Worm (Caenorhabditis elegans): ENCODE results near the gene tag-275.

The tag-275 gene

DNA sequence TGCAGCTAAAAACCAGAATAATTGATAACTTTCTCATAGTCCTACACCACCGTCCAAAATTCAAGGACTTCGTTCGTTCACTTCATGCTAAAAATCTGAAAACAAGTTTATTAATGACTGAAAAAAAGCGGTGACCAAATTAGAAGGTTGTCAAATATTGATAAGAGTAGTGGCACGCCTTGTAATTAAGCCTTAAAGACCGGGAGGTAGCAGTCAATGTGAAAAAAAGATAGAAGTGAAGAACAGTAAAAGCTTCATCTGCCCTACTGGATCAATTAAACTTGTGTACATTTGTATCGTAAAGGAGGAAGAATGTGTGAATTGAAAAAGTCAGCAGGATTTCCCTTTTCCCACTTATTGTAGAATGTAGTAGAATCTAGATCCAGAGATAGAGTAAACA, at the start of gene tag-275:
Gene tag-275 (minus strand): TSS at position 101 of the 400 bp plus-strand sequence.
- TF ChIP-seq lir-3 (tag; optimal IDR thresholded peaks at IDR 0.05; ENCODE audit: poor library complexity) (no peak), ceh-82 (tag; optimal IDR thresholded peaks at IDR 0.05) (no peak), ceh-88 (GFP tag; IDR thresholded peaks at IDR 0.05) (no peak), mdl-1 (tag; optimal IDR thresholded peaks at IDR 0.05) (no peak), rnt-1 (tag; optimal IDR thresholded peaks at IDR 0.05) (no peak), pqm-1 (tag; optimal IDR thresholded peaks at IDR 0.05) (no peak), lin-35 (GFP tag; optimal IDR thresholded peaks at IDR 0.05) (no peak), fos-1 (tag; optimal IDR thresholded peaks at IDR 0.05) (no peak), ceh-8 (GFP tag; optimal IDR thresholded peaks at IDR 0.05) (no peak), sox-4 (tag; optimal IDR thresholded peaks at IDR 0.05) (no peak), nhr-85 (tag) (no peak), lsy-2 (tag; optimal IDR thresholded peaks at IDR 0.05) (no peak), lin-39 (tag; optimal IDR thresholded peaks at IDR 0.05) (no peak), efl-1 (optimal IDR thresholded peaks at IDR 0.05) (no peak), efl-1 (GFP tag; optimal IDR thresholded peaks at IDR 0.05 in 1 of 2) (no peak), unc-130 (tag; optimal IDR thresholded peaks at IDR 0.05) (no peak), snu-23 (GFP tag; optimal IDR thresholded peaks at IDR 0.05) (no peak)

DNA sequence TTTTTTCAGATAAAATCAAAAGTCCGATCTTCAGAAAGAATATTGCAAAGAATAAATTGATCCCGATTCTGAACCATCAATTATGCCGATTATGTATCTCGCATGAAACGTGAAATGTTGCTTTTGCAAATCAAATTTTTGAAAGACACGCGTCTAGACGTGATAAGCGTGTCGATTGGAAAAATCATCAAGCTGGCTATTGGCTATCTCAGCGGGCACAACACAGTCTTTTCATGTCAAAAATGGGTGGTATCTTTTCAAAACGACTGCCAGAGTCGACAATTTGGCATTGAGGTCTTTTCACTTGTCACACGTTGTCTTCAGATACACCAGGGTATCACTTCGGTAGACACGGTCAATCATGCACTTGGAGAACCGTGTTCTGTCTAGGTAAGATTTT, 46.3 kb upstream of the tag-275 start, which contains the start of gene daf-9:
Gene daf-9 (plus strand): TSS at position 301 of the 400 bp plus-strand sequence.
- TF ChIP-seq dsc-1 (tag; optimal IDR thresholded peaks at IDR 0.05) (no peak), alr-1 (tag; optimal IDR thresholded peaks at IDR 0.05; ENCODE audit: borderline replicate concordance) (no peak), lin-15B (tag; optimal IDR thresholded peaks at IDR 0.05) (no peak), sox-4 (tag; optimal IDR thresholded peaks at IDR 0.05) (no peak), lsy-2 (tag; optimal IDR thresholded peaks at IDR 0.05) (no peak), unc-98 (GFP tag; IDR thresholded peaks at IDR 0.05) (no peak), nhr-28 (tag; optimal IDR thresholded peaks at IDR 0.05) (no peak), sptf-1 (tag; optimal IDR thresholded peaks at IDR 0.05) (no peak), lin-39 (tag; optimal IDR thresholded peaks at IDR 0.05) (no peak), hlh-17 (GFP tag; optimal IDR thresholded peaks at IDR 0.05; ENCODE audit: borderline replicate concordance) (no peak), nhr-90 (tag; optimal IDR thresholded peaks at IDR 0.05; ENCODE audit: poor library complexity) (no peak), hlh-4 (tag; optimal IDR thresholded peaks at IDR 0.05) (no peak), nhr-84 (tag; optimal IDR thresholded peaks at IDR 0.05) (no peak), grh-1 (GFP tag; IDR thresholded peaks at IDR 0.05) (no peak)

DNA sequence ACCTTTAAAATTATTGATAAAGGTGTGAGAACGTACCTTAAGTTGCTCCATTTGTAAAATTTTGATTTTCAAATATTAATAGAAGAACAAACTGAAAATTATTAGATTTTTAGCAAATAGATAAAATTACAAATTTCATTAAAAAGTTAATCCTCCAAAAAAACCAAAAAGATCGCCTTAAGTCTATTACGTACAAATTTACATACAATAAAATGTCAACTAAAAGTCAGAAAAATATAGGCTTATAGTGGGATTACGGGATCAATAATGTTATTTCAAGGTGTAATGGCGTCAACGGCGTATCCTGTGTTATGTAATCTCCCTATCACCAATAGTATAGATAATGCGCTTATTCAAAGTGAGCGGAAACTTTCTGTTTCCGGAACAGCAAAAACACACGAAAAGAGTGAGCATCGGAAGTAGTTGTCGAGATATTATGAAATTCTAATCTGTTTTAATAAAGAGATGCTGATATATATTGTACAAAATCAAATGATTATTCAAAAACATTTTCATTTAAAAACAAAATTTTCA, 43.9 kb upstream of the tag-275 start, which contains the start of gene ceh-54:
Gene ceh-54 (minus strand): TSS at position 51 of the 534 bp plus-strand sequence.
- TF ChIP-seq pax-3 (tag; optimal IDR thresholded peaks at IDR 0.05), result no peak
- TF ChIP-seq mep-1 (tag; optimal IDR thresholded peaks at IDR 0.05), result no peak
- no peak for TF ChIP-seq ces-1 (GFP tag; optimal IDR thresholded peaks at IDR 0.05)
- peak; percentile 8 for TF ChIP-seq nhr-47 (tag; optimal IDR thresholded peaks at IDR 0.05)
- TF ChIP-seq grh-1 (GFP tag; IDR thresholded peaks at IDR 0.05), result no peak
- no peak for TF ChIP-seq unc-86 (tag; optimal IDR thresholded peaks at IDR 0.05)
- TF ChIP-seq ceh-63 (GFP tag; optimal IDR thresholded peaks at IDR 0.05), result no peak
- TF ChIP-seq dpl-1 (GFP tag; optimal IDR thresholded peaks at IDR 0.05), result no peak
- TF ChIP-seq dsc-1 (tag; optimal IDR thresholded peaks at IDR 0.05), result peak; percentile 75
- no peak for TF ChIP-seq isw-1 (GFP tag; IDR thresholded peaks at IDR 0.05)
- no peak for TF ChIP-seq swsn-7 (tag; optimal IDR thresholded peaks at IDR 0.05)
- no peak for TF ChIP-seq nhr-12 (tag; optimal IDR thresholded peaks at IDR 0.05)
- no peak for TF ChIP-seq lin-13 (GFP tag; optimal IDR thresholded peaks at IDR 0.05)
- peak; percentile 65 for TF ChIP-seq egl-13 (tag; optimal IDR thresholded peaks at IDR 0.05)
- TF ChIP-seq nhr-76 (tag; optimal IDR thresholded peaks at IDR 0.05), result no peak
- TF ChIP-seq C04F5.9 (tag; optimal IDR thresholded peaks at IDR 0.05), result no peak
- TF ChIP-seq efl-3 (GFP tag; optimal IDR thresholded peaks at IDR 0.05), result no peak
- no peak for TF ChIP-seq vab-15 (tag; optimal IDR thresholded peaks at IDR 0.05)
- TF ChIP-seq hlh-17 (GFP tag; optimal IDR thresholded peaks at IDR 0.05; ENCODE audit: borderline replicate concordance), result no peak
- no peak for TF ChIP-seq snu-23 (GFP tag; optimal IDR thresholded peaks at IDR 0.05)
